Worm (Caenorhabditis elegans) whole organism, L4 larva: ENCODE results near the gene ptr-1.
A peak's percentile ranks its signal among the peaks of the same experiment; 100 is the strongest.

Source experiments
- D1046.2 ChIP-seq: fragments of 200-800 bp; sonication (Bioruptor generic); IDR thresholded peaks from 2 replicates; pipeline ENCODE4 v1.3.6; 2022; ENCODE audit warnings: missing genetic modification characterization, missing compliant biosample characterization
- F26F4.8 ChIP-seq: fragments of 200-800 bp; sonication (Bioruptor generic); conservative IDR thresholded peaks from 2 replicates; pipeline ENCODE4 v1.3.6; 2022; ENCODE audit warnings: missing genetic modification characterization, missing compliant biosample characterization
- F37D6.2 ChIP-seq: sonication (generic microtip); optimal IDR thresholded peaks from 2 replicates; lab custom pipeline; 2016; ENCODE audit warnings: mild to moderate bottlenecking, missing genetic modification characterization, missing compliant biosample characterization
- T26A8.4 ChIP-seq: fragments of 200-800 bp; sonication (Bioruptor generic); IDR thresholded peaks from 2 replicates; pipeline ENCODE4 v1.3.6; 2022; ENCODE audit warnings: missing genetic modification characterization, missing compliant biosample characterization
- Y105C5A.15 ChIP-seq: fragments of 200-800 bp; sonication (Bioruptor generic); IDR thresholded peaks from 2 replicates; pipeline ENCODE4 v1.3.6; 2022; ENCODE audit warnings: missing genetic modification characterization, missing compliant biosample characterization
- ZK337.2 ChIP-seq: fragments of 200-800 bp; sonication (Bioruptor generic); IDR thresholded peaks from 2 replicates; pipeline ENCODE4 v1.3.6; 2022; ENCODE audit warnings: missing genetic modification reagents, missing genetic modification characterization, missing compliant biosample characterization
- aha-1 ChIP-seq: fragments of 150-350 bp; peaks from one replicate; lab custom pipeline; 2014; ENCODE audit warnings: missing biosample characterization, missing genetic modification characterization
- ama-1 ChIP-seq: fragments of 150-350 bp; optimal IDR thresholded peaks from 2 replicates; lab custom pipeline; 2014; ENCODE audit warnings: inconsistent platforms, mixed read lengths
- cey-2 ChIP-seq: sonication (generic microtip); optimal IDR thresholded peaks from 3 replicates; lab custom pipeline; 2017; ENCODE audit warnings: missing genetic modification characterization, mild to moderate bottlenecking, missing compliant biosample characterization, antibody characterized with exemption, borderline replicate concordance; ENCODE audit not compliant: insufficient read depth
- daf-19 ChIP-seq: fragments of 200-800 bp; sonication (Bioruptor generic); conservative IDR thresholded peaks from 2 replicates; pipeline ENCODE4 v1.3.6; 2022; ENCODE audit warnings: missing genetic modification characterization, missing compliant biosample characterization
- daf-8 ChIP-seq: fragments of 200-800 bp; sonication (Bioruptor generic); IDR thresholded peaks from 2 replicates; pipeline ENCODE4 v1.3.6; 2022; ENCODE audit warnings: missing genetic modification characterization, missing compliant biosample characterization
- dmd-8 ChIP-seq: fragments of 200-800 bp; sonication (Bioruptor generic); IDR thresholded peaks from 2 replicates; pipeline ENCODE4 v1.3.6; 2022; ENCODE audit warnings: missing genetic modification characterization, missing compliant biosample characterization
- duxl-1 ChIP-seq: sonication (generic microtip); optimal IDR thresholded peaks from 2 replicates; lab custom pipeline; 2016; ENCODE audit warnings: mild to moderate bottlenecking, missing genetic modification characterization, moderate library complexity, missing compliant biosample characterization; ENCODE audit not compliant: poor library complexity
- egl-43 ChIP-seq: fragments of 200-800 bp; sonication (Bioruptor generic); IDR thresholded peaks from 2 replicates; pipeline ENCODE4 v1.3.6; 2022; ENCODE audit warnings: missing genetic modification reagents, missing genetic modification characterization, missing compliant biosample characterization
- fkh-10 ChIP-seq: fragments of 150-350 bp; optimal IDR thresholded peaks from 2 replicates; lab custom pipeline; 2014; ENCODE audit warnings: missing biosample characterization, missing genetic modification reagents, missing genetic modification characterization
- fos-1 ChIP-seq: fragments of 150-350 bp; optimal IDR thresholded peaks from 2 replicates; lab custom pipeline; 2014; ENCODE audit warnings: missing biosample characterization, missing genetic modification characterization
- hlh-11 ChIP-seq: fragments of 200-800 bp; sonication (Bioruptor generic); optimal IDR thresholded peaks from 2 replicates; lab custom pipeline; 2018; ENCODE audit warnings: mild to moderate bottlenecking, missing genetic modification characterization, missing compliant biosample characterization
- hlh-30 ChIP-seq: sonication (generic microtip); optimal IDR thresholded peaks from 2 replicates; lab custom pipeline; 2017; ENCODE audit warnings: antibody characterized with exemption, mild to moderate bottlenecking, missing genetic modification characterization, missing compliant biosample characterization; ENCODE audit not compliant: insufficient read depth
- lin-1 ChIP-seq: fragments of 200-800 bp; sonication (Bioruptor generic); IDR thresholded peaks from 2 replicates; pipeline ENCODE4 v1.3.6; 2022; ENCODE audit warnings: missing genetic modification reagents, missing genetic modification characterization, missing compliant biosample characterization
- lin-29 ChIP-seq: fragments of 200-800 bp; sonication (Bioruptor generic); IDR thresholded peaks from 2 replicates; pipeline ENCODE4 v1.3.6; 2022; ENCODE audit warnings: missing genetic modification reagents, missing genetic modification characterization, missing compliant biosample characterization
- lir-3 ChIP-seq: sonication (generic microtip); optimal IDR thresholded peaks from 2 replicates; lab custom pipeline; 2016; ENCODE audit warnings: mild to moderate bottlenecking, missing genetic modification characterization, missing compliant biosample characterization
- madf-5 ChIP-seq, 2 experiments: fragments of 200-800 bp; sonication (Bioruptor generic); IDR thresholded peaks; 2 replicates each; pipeline ENCODE4 v1.3.6; 2022; ENCODE audit warnings: missing compliant biosample characterization in 2 of 2, missing genetic modification characterization in 2 of 2
- madf-9 ChIP-seq: fragments of 200-800 bp; sonication (Bioruptor generic); conservative IDR thresholded peaks from 2 replicates; pipeline ENCODE4 v1.3.6; 2022; ENCODE audit warnings: missing genetic modification reagents, missing genetic modification characterization, missing compliant biosample characterization
- mxl-3 ChIP-seq: fragments of 200-800 bp; sonication (Bioruptor generic); optimal IDR thresholded peaks from 2 replicates; lab custom pipeline; 2018; ENCODE audit warnings: mild to moderate bottlenecking, missing genetic modification characterization, missing compliant biosample characterization
- nhr-11 ChIP-seq: fragments of 150-350 bp; optimal IDR thresholded peaks from 2 replicates; lab custom pipeline; 2014; ENCODE audit warnings: missing biosample characterization, missing genetic modification characterization
- nhr-25 ChIP-seq: sonication (generic microtip); optimal IDR thresholded peaks from 2 replicates; lab custom pipeline; 2017; ENCODE audit warnings: missing genetic modification characterization, mild to moderate bottlenecking, missing compliant biosample characterization, antibody characterized with exemption, moderate library complexity, borderline replicate concordance; ENCODE audit not compliant: insufficient read depth
- nhr-28 ChIP-seq: fragments of 150-350 bp; optimal IDR thresholded peaks from 2 replicates; lab custom pipeline; 2014; ENCODE audit warnings: missing biosample characterization, missing genetic modification characterization
- nhr-41 ChIP-seq: fragments of 200-800 bp; sonication (Bioruptor generic); IDR thresholded peaks from 2 replicates; pipeline ENCODE4 v1.3.6; 2022; ENCODE audit warnings: missing genetic modification reagents, missing genetic modification characterization, missing compliant biosample characterization
- php-3 ChIP-seq: fragments of 200-800 bp; sonication (Bioruptor generic); IDR thresholded peaks from 2 replicates; pipeline ENCODE4 v1.3.6; 2022; ENCODE audit warnings: missing genetic modification reagents, missing genetic modification characterization, missing compliant biosample characterization
- rbr-2 ChIP-seq: sonication (generic microtip); optimal IDR thresholded peaks from 2 replicates; lab custom pipeline; 2016; ENCODE audit warnings: missing genotype, missing genetic modification characterization, missing compliant biosample characterization
- sdz-12 ChIP-seq: fragments of 200-800 bp; sonication (Bioruptor generic); optimal IDR thresholded peaks from 2 replicates; lab custom pipeline; 2018; ENCODE audit warnings: mild to moderate bottlenecking, missing genetic modification characterization, missing compliant biosample characterization
- set-16 ChIP-seq: fragments of 200-800 bp; sonication (Bioruptor generic); IDR thresholded peaks from 2 replicates; pipeline ENCODE4 v1.3.6; 2022; ENCODE audit warnings: missing genetic modification reagents, missing genetic modification characterization, missing compliant biosample characterization
- spr-3 ChIP-seq: fragments of 200-800 bp; sonication (Bioruptor generic); optimal IDR thresholded peaks from 2 replicates; lab custom pipeline; 2018; ENCODE audit warnings: mild to moderate bottlenecking, missing genetic modification characterization, missing compliant biosample characterization
- tra-1 ChIP-seq: fragments of 200-800 bp; sonication (Bioruptor generic); IDR thresholded peaks from 2 replicates; pipeline ENCODE4 v1.3.6; 2022; ENCODE audit warnings: missing genetic modification reagents, missing genetic modification characterization, missing compliant biosample characterization
- unc-62 ChIP-seq, 3 experiments: fragments of 150-350 bp in 1 of 3; sonication (generic microtip); optimal IDR thresholded peaks in 2 of 3; peaks in 1 of 3; 1 replicate in 1 of 3; 2 replicates in 2 of 3; lab custom pipeline; 2014 to 2017; ENCODE audit warnings: missing biosample characterization in 3 of 3, missing genetic modification characterization in 3 of 3, missing genetic modification reagents in 3 of 3, missing genotype in 1 of 3
- zfp-3 ChIP-seq: fragments of 200-800 bp; sonication (Bioruptor generic); conservative IDR thresholded peaks from 2 replicates; pipeline ENCODE4 v1.3.6; 2022; ENCODE audit warnings: missing genetic modification reagents, missing genetic modification characterization, missing compliant biosample characterization
- ztf-7 ChIP-seq: fragments of 150-350 bp; optimal IDR thresholded peaks from 2 replicates; lab custom pipeline; 2014; ENCODE audit warnings: missing biosample characterization, missing genetic modification characterization

The ptr-1 gene

ce11 chrV:9162118-9162729 is 19.3 kb downstream of the ptr-1 start:
- TF ChIP-seq madf-9 (no peak), ztf-7 (tag; lab: Kevin White, UChicago) (no peak), ZK337.2 (GFP tag; lab: Robert Waterston, UW) (no peak), tra-1 (GFP tag; lab: Robert Waterston, UW) (no peak), fkh-10 (GFP tag; lab: Kevin White, UChicago) (no peak), D1046.2 (GFP tag; lab: Robert Waterston, UW) (no peak), dmd-8 (GFP tag; lab: Robert Waterston, UW) (no peak), lin-1 (GFP tag; lab: Robert Waterston, UW) (no peak), F26F4.8 (GFP tag; lab: Robert Waterston, UW) (no peak), fos-1 (tag; lab: Kevin White, UChicago) (no peak), T26A8.4 (0 out of 2 replicates have a peak, but pooled peaks have one; percentile 43), spr-3 (GFP tag; lab: Kevin White, UChicago) (no peak), nhr-41 (GFP tag; lab: Robert Waterston, UW) (no peak), sdz-12 (GFP tag; lab: Kevin White, UChicago) (no peak), duxl-1 (tag; lab: Kevin White, UChicago) (no peak), nhr-11 (tag; lab: Kevin White, UChicago) (no peak), egl-43 (0 out of 2 replicates have a peak, but pooled peaks have one; percentile 32), php-3 (no peak), daf-8 (GFP tag; lab: Robert Waterston, UW) (no peak), lin-29 (GFP tag; lab: Robert Waterston, UW) (no peak), set-16 (GFP tag; lab: Robert Waterston, UW) (peak; percentile 96), nhr-28 (tag; lab: Kevin White, UChicago) (no peak), hlh-11 (no peak), F37D6.2 (tag; lab: Kevin White, UChicago) (no peak), lir-3 (no peak), Y105C5A.15 (no peak)

DNA sequence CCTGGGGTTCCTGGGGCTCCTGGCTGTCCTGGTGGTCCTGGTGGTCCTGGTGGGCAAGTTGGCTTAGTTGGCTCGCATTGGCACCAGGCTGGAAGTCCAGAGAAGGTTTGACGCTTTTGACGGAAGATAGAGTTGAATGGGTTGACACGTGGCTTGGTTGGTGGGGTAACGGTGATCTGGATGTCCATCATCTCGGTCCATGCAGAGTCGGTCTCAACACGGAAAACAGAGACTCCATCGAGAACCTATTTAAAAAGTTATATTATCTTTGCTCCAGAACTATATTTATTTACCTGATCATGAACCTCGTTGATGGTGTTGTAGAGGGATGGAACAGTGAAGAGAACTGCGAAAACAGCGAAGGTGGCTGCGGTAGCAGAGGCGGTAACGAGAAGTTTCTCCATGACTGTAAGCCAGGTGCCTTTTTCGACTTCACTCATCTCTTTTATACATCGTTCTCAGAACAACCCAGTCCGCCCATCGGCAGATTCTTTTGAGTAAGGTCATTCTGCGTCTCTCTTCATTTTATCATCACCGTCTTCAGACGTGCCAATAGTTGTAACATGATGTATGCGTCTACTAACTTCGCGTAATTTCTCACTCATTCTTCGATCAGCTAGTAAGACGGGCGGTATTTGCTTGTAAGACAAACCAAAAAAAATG is 21.2 kb downstream of the ptr-1 start, which contains the start of gene col-144:
TSS of gene col-144 (minus strand) at position 419 of the 663 bp plus-strand sequence.
- TF ChIP-seq ama-1 (lab: Kevin White, UChicago), result peak; percentile 83
- TF ChIP-seq madf-5 (GFP tag; IDR thresholded peaks at IDR 0.05; lab: Robert Waterston, UW), result 0 out of 4 replicates have a peak, but pooled peaks of 1 of the 2 experiments have one; percentile 61
- TF ChIP-seq hlh-11, result peak; percentile 40
- TF ChIP-seq nhr-28 (tag; lab: Kevin White, UChicago), result peak; percentile 63
- TF ChIP-seq mxl-3 (GFP tag; lab: Kevin White, UChicago), result peak; percentile 19
- TF ChIP-seq daf-19 (GFP tag; lab: Robert Waterston, UW), result no peak
- TF ChIP-seq egl-43, result 0 out of 2 replicates have a peak, but pooled peaks have one; percentile 16
- peak; percentile 32; the same call in 1 of the 2 replicates for TF ChIP-seq zfp-3 (GFP tag; lab: Robert Waterston, UW)
- peak; percentile 63 for TF ChIP-seq nhr-25 (tag; lab: Kevin White, UChicago)
- peak; percentile 95 for TF ChIP-seq aha-1
- no peak for TF ChIP-seq rbr-2 (tag; lab: Kevin White, UChicago)
- TF ChIP-seq hlh-30, result peak; percentile 41
- peak; percentile 9 for TF ChIP-seq cey-2 (tag; lab: Kevin White, UChicago)
- TF ChIP-seq madf-9, result no peak
- peak in 1 of 2 experiments; percentile 17 for TF ChIP-seq unc-62 (GFP tag; optimal IDR thresholded peaks at IDR 0.05 in 1 of 2; lab: Kevin White, UChicago)
- no peak for TF ChIP-seq unc-62 (tag; optimal IDR thresholded peaks at IDR 0.05; lab: Kevin White, UChicago)
- TF ChIP-seq T26A8.4, result peak; percentile 78
- peak; percentile 86 for TF ChIP-seq set-16 (GFP tag; lab: Robert Waterston, UW)
- TF ChIP-seq Y105C5A.15, result no peak
